Worm (Caenorhabditis elegans): ENCODE results near the gene srt-27.

The srt-27 gene

ce11 chrV:2673807-2674206 is 46.9 kb downstream of the srt-27 start (continued):
- peak; percentile 29 for TF ChIP-seq lim-6 (tag; optimal IDR thresholded peaks at IDR 0.05)
- no peak for TF ChIP-seq ama-1 (optimal IDR thresholded peaks at IDR 0.05)
- peak; percentile 27 for TF ChIP-seq lin-11 (tag; optimal IDR thresholded peaks at IDR 0.05)
- TF ChIP-seq ttx-3 (tag; optimal IDR thresholded peaks at IDR 0.05) = peak; percentile 49
- TF ChIP-seq pros-1 (tag; optimal IDR thresholded peaks at IDR 0.05) = no peak
- peak; percentile 62 for TF ChIP-seq elt-2 (tag; optimal IDR thresholded peaks at IDR 0.05)
- peak; percentile 49 for TF ChIP-seq ceh-34 (tag; optimal IDR thresholded peaks at IDR 0.05)
- peak; percentile 11 for TF ChIP-seq tbx-2 (tag; optimal IDR thresholded peaks at IDR 0.05)
- TF ChIP-seq syd-9 (tag; optimal IDR thresholded peaks at IDR 0.05) = no peak
- TF ChIP-seq ceh-24 (tag; optimal IDR thresholded peaks at IDR 0.05) = no peak
- peak; percentile 5 for TF ChIP-seq ztf-16 (tag; optimal IDR thresholded peaks at IDR 0.05)
- TF ChIP-seq unc-3 (GFP tag; conservative IDR thresholded peaks at IDR 0.05) = no peak
- peak; percentile 23 for TF ChIP-seq unc-3 (tag; optimal IDR thresholded peaks at IDR 0.05)
- TF ChIP-seq ceh-9 (tag; optimal IDR thresholded peaks at IDR 0.05) = no peak
- TF ChIP-seq ceh-18 (tag; optimal IDR thresholded peaks at IDR 0.05) = peak; percentile 7
- no peak for TF ChIP-seq zip-5 (tag; optimal IDR thresholded peaks at IDR 0.05)
- TF ChIP-seq ceh-19 (GFP tag; optimal IDR thresholded peaks at IDR 0.05) = peak; percentile 38
- TF ChIP-seq sdc-2 (tag; optimal IDR thresholded peaks at IDR 0.05) = peak; percentile 58
- no peak for TF ChIP-seq mec-3 (tag; optimal IDR thresholded peaks at IDR 0.05; ENCODE audit: borderline replicate concordance)
- peak; percentile 17 for TF ChIP-seq pat-9 (tag; optimal IDR thresholded peaks at IDR 0.05)
- peak; percentile 73 for TF ChIP-seq nhr-232 (tag; optimal IDR thresholded peaks at IDR 0.05)

ce11 chrV:2672603-2673002 is 48.1 kb downstream of the srt-27 start, which contains the start of gene W02G9.3:
Gene W02G9.3 (plus strand): TSS chrV:2672986.
- TF ChIP-seq hlh-8 (tag; optimal IDR thresholded peaks at IDR 0.05) (no peak), pqm-1 (tag; optimal IDR thresholded peaks at IDR 0.05) (no peak), fax-1 (tag; optimal IDR thresholded peaks at IDR 0.05) (no peak), ceh-24 (tag; optimal IDR thresholded peaks at IDR 0.05) (no peak), rnt-1 (tag; optimal IDR thresholded peaks at IDR 0.05) (no peak), tbx-2 (tag; optimal IDR thresholded peaks at IDR 0.05) (peak; percentile 45), T23F11.4 (GFP tag; optimal IDR thresholded peaks at IDR 0.05) (no peak), unc-55 (GFP tag; optimal IDR thresholded peaks at IDR 0.05) (peak; percentile 13), ceh-31 (tag; optimal IDR thresholded peaks at IDR 0.05) (peak; percentile 80), elt-2 (tag; optimal IDR thresholded peaks at IDR 0.05) (peak; percentile 17), fkh-6 (tag; optimal IDR thresholded peaks at IDR 0.05) (no peak), pha-2 (tag; optimal IDR thresholded peaks at IDR 0.05) (no peak), nhr-11 (tag; optimal IDR thresholded peaks at IDR 0.05) (no peak), nhr-232 (tag; optimal IDR thresholded peaks at IDR 0.05) (no peak), gmeb-2 (tag; optimal IDR thresholded peaks at IDR 0.05) (no peak), pros-1 (tag; optimal IDR thresholded peaks at IDR 0.05) (no peak), unc-86 (tag; optimal IDR thresholded peaks at IDR 0.05) (no peak), ref-2 (tag; optimal IDR thresholded peaks at IDR 0.05) (no peak), K02D7.2 (tag; optimal IDR thresholded peaks at IDR 0.05) (no peak), F13H6.1 (tag; optimal IDR thresholded peaks at IDR 0.05) (no peak), ceh-48 (tag; optimal IDR thresholded peaks at IDR 0.05) (no peak), ceh-34 (tag; optimal IDR thresholded peaks at IDR 0.05) (no peak), ets-4 (tag; optimal IDR thresholded peaks at IDR 0.05) (peak; percentile 39), zip-5 (tag; optimal IDR thresholded peaks at IDR 0.05) (peak; percentile 25), tbx-7 (tag; optimal IDR thresholded peaks at IDR 0.05) (no peak), pat-9 (tag; optimal IDR thresholded peaks at IDR 0.05) (no peak), ama-1 (optimal IDR thresholded peaks at IDR 0.05) (no peak), nfya-1 (tag; optimal IDR thresholded peaks at IDR 0.05) (peak; percentile 48), lim-6 (tag; optimal IDR thresholded peaks at IDR 0.05) (no peak), fkh-10 (GFP tag; optimal IDR thresholded peaks at IDR 0.05) (no peak), ztf-16 (tag; optimal IDR thresholded peaks at IDR 0.05) (no peak), Y22D7AL.16 (tag; optimal IDR thresholded peaks at IDR 0.05) (no peak), ceh-9 (tag; optimal IDR thresholded peaks at IDR 0.05) (no peak), sox-4 (tag; optimal IDR thresholded peaks at IDR 0.05) (no peak), ceh-30 (tag; optimal IDR thresholded peaks at IDR 0.05) (no peak), hlh-13 (GFP tag; optimal IDR thresholded peaks at IDR 0.05) (no peak), pha-4 (tag; optimal IDR thresholded peaks at IDR 0.05) (no peak), unc-42 (tag; optimal IDR thresholded peaks at IDR 0.05) (peak; percentile 85), elt-4 (tag; optimal IDR thresholded peaks at IDR 0.05) (no peak), hlh-6 (tag; optimal IDR thresholded peaks at IDR 0.05) (no peak), ceh-18 (tag; optimal IDR thresholded peaks at IDR 0.05) (peak; percentile 46), ahr-1 (tag; optimal IDR thresholded peaks at IDR 0.05) (no peak), C38D4.7 (GFP tag; optimal IDR thresholded peaks at IDR 0.05) (no peak), ceh-14 (tag; optimal IDR thresholded peaks at IDR 0.05) (peak; percentile 92)
